Worm (Caenorhabditis elegans) whole organism, early embryonic: ENCODE measurements around the gene B0281.5.

ENCODE experiments used
- ceh-13 ChIP-seq: fragments of 200-800 bp; sonication (Bioruptor generic); optimal IDR thresholded peaks from 2 replicates; lab custom pipeline; 2018; ENCODE audit warnings: mild to moderate bottlenecking, missing genetic modification characterization, missing compliant biosample characterization
- ets-7 ChIP-seq: sonication (generic microtip); optimal IDR thresholded peaks from 2 replicates; lab custom pipeline; 2016; ENCODE audit warnings: missing genotype, missing genetic modification characterization, missing compliant biosample characterization
- flt-1 ChIP-seq: fragments of 200-800 bp; sonication (Bioruptor generic); IDR thresholded peaks from 2 replicates; pipeline ENCODE4 v1.3.6; 2022; ENCODE audit warnings: missing genetic modification characterization, missing compliant biosample characterization
- tbx-37 ChIP-seq: fragments of 200-800 bp; sonication (Bioruptor generic); conservative IDR thresholded peaks from 2 replicates; pipeline ENCODE4 v1.3.6; 2022; ENCODE audit warnings: missing genetic modification reagents, missing genetic modification characterization, missing compliant biosample characterization

- TF ChIP-seq ceh-13 (GFP tag; lab: Kevin White, UChicago) (no peak), tbx-37 (GFP tag; lab: Robert Waterston, UW) (no peak), ets-7 (no peak), flt-1 (GFP tag; lab: Robert Waterston, UW) (no peak)
Measured at ce11 chrII:2306741-2307140, 6.0 kb upstream of the B0281.5 start, which contains the start of gene B0281.3.
